Worm (Caenorhabditis elegans): ENCODE data around the gene F14H8.8.

Gene F14H8.8

DNA sequence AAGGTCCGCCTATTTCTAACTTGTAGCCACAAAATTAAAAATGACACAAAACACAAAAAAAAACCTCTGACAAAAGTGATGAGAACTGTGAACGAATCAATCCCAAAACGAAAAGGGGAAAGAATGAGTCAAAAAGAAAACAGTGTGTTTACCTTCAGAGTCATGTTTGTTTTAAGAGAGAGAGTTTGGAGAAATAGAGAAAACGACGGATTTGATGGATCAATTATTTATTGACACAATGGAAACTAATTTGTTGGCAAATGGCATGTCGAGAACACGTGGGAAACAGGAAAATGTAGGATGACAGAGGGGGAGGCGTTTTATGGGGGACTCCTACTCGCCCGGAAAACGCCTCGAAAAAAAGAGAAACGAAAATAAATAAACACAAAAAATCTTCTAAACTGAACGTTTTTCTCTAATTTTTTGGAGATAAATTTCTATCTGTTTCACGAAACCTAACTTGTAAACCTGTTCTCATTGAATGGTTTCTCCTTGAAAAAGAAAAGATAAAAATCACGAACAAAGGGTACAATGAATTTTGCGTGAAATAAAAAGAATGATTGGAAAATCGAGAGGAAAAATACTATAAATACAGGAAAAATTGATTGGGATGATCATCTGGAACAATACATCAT is 12.4 kb upstream of the F14H8.8 start:
- TF ChIP-seq mxl-3 (GFP tag; optimal IDR thresholded peaks at IDR 0.05) (peak; percentile 1), mdl-1 (tag; optimal IDR thresholded peaks at IDR 0.05) (peak in 1 of 2 experiments; percentile 1), lim-7 (GFP tag; IDR thresholded peaks at IDR 0.05) (no peak), ceh-28 (tag; optimal IDR thresholded peaks at IDR 0.05) (no peak), lin-1 (GFP tag; IDR thresholded peaks at IDR 0.05) (no peak), lsy-2 (tag; optimal IDR thresholded peaks at IDR 0.05) (no peak), nhr-6 (tag; optimal IDR thresholded peaks at IDR 0.05) (peak; percentile 33)

ce11 chrV:15020229-15020628 is 9.0 kb upstream of the F14H8.8 start, which contains the start of gene F14H8.2:
F14H8.2 (minus strand) TSS chrV:15020329.
- TF ChIP-seq pqm-1 (tag; optimal IDR thresholded peaks at IDR 0.05), result no peak
- TF ChIP-seq lin-38 (GFP tag; IDR thresholded peaks at IDR 0.05), result no peak
- no peak for TF ChIP-seq nhr-48 (tag; optimal IDR thresholded peaks at IDR 0.05)
- TF ChIP-seq cey-2 (tag; optimal IDR thresholded peaks at IDR 0.05; ENCODE audit: borderline replicate concordance, insufficient read depth), result no peak
- TF ChIP-seq T20F7.1 (GFP tag; optimal IDR thresholded peaks at IDR 0.05), result no peak
- TF ChIP-seq skn-1 (tag; optimal IDR thresholded peaks at IDR 0.05), result no peak
- no peak for TF ChIP-seq egl-43 (GFP tag; IDR thresholded peaks at IDR 0.05)
- TF ChIP-seq R02D3.7 (tag; optimal IDR thresholded peaks at IDR 0.05), result no peak
- TF ChIP-seq T26A8.4 (GFP tag; IDR thresholded peaks at IDR 0.05), result no peak
- no peak for TF ChIP-seq aha-1 (tag)
- TF ChIP-seq Y75B8A.6 (GFP tag; IDR thresholded peaks at IDR 0.05), result no peak
- TF ChIP-seq zfp-2 (tag; optimal IDR thresholded peaks at IDR 0.05), result no peak
- no peak for TF ChIP-seq php-3 (GFP tag; IDR thresholded peaks at IDR 0.05)

DNA sequence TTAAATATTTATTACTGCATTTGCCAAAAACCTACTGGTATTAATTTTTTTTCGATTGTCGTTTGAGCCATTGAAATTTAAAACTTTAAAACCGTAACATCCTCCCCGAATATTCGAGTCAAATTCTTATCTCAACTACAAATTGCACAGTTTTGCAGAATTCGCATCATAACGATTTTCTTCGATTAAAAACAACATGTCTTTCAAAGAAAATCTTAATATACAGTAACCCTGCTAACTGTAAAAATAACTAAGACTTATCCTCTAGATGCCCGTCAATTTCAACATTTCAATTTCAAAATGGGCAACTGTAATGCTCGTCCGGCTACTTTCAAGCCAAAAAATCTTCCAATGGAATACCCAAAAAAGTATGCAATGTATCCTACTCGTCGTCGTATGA is 8.5 kb upstream of the F14H8.8 start, which contains the start of gene F14H8.5:
Gene F14H8.5, plus strand, starts transcription at position 301 of the 400 bp plus-strand sequence.
- TF ChIP-seq mdt-29 (GFP tag; IDR thresholded peaks at IDR 0.05) (no peak), dmd-9 (GFP tag; IDR thresholded peaks at IDR 0.05) (no peak), hlh-30 (tag; optimal IDR thresholded peaks at IDR 0.05; ENCODE audit: insufficient read depth) (no peak), attf-4 (tag; optimal IDR thresholded peaks at IDR 0.05) (no peak), ces-1 (GFP tag; optimal IDR thresholded peaks at IDR 0.05) (no peak), lin-39 (tag; optimal IDR thresholded peaks at IDR 0.05) (no peak), mes-2 (tag; optimal IDR thresholded peaks at IDR 0.05; ENCODE audit: poor library complexity, severe bottlenecking) (no peak), ceh-28 (tag; optimal IDR thresholded peaks at IDR 0.05) (no peak), ztf-7 (tag; optimal IDR thresholded peaks at IDR 0.05) (no peak), mxl-2 (GFP tag; conservative IDR thresholded peaks at IDR 0.05) (no peak), ctbp-1 (GFP tag; IDR thresholded peaks at IDR 0.05) (no peak), lim-7 (GFP tag; IDR thresholded peaks at IDR 0.05) (no peak)

DNA sequence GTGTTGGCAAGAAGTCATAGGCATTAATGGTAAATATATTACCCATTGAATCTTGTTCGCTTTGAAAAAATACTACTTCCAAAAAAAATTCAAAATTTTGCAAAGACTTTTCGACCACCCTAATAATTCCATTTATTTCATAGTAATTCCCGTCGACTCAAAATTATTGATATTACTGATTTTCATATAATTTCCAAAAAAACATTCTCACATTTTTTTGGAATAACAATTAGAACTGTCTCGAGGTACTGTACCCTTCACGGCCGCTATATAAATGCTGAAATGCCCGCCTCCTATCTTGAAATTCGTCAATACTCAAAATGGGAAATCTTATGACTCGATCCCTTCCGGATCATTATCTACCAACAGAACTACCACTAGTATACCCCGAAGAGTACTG is 5.7 kb upstream of the F14H8.8 start, which contains the start of gene F14H8.4:
Gene F14H8.4, plus strand, starts transcription at position 301 of the 400 bp plus-strand sequence.
- TF ChIP-seq dve-1 (tag; optimal IDR thresholded peaks at IDR 0.05; ENCODE audit: insufficient read depth) (no peak), daf-16 (GFP tag; optimal IDR thresholded peaks at IDR 0.05) (no peak), daf-16 (tag; optimal IDR thresholded peaks at IDR 0.05) (no peak), daf-8 (GFP tag; IDR thresholded peaks at IDR 0.05) (no peak), nhr-76 (tag; optimal IDR thresholded peaks at IDR 0.05) (no peak), ceh-20 (GFP tag; IDR thresholded peaks at IDR 0.05) (no peak), F37D6.2 (tag; optimal IDR thresholded peaks at IDR 0.05) (no peak), Y75B8A.6 (GFP tag; IDR thresholded peaks at IDR 0.05) (no peak), duxl-1 (tag; optimal IDR thresholded peaks at IDR 0.05; ENCODE audit: poor library complexity) (no peak), ZK337.2 (GFP tag; IDR thresholded peaks at IDR 0.05) (no peak)
